Worm (Caenorhabditis elegans): ENCODE measurements around the gene cbd-1.

DNA sequence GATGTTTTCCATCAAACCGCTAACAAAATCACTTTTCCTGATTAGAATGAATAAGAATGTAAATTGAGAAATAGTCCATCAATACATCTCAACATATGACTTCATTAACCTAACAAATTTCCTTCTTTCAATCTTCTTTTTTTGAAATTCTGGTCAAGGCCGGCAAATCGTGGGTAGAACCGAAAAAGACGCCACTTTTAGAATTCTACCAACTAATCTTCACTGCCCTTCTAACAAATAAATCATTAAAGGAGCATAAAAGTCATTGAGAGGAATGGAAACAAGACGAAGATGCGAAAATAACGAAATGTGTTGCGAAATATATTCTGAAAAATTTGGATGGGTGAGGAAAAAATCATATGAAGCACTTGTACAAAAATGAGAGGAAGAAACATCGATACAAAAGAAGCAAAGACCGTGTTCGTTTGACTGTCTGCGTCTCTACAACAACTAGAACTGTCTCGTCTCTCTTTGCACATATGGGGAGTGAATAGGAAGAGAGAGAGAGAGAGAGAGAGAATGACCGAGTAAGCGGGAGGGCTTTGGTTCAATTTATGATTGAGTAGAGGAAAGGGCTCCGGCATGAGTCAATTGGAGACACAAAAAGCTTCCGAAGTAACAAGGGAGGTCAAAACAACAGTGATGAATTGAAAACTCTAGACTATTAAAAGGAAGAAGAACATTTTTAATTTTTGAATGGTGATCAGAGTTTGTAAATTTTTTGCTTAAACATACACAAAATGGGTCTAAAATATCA is 8.8 kb upstream of the cbd-1 start:
- TF ChIP-seq hlh-15 (tag; optimal IDR thresholded peaks at IDR 0.05): no peak
- no peak for TF ChIP-seq unc-55 (GFP tag; optimal IDR thresholded peaks at IDR 0.05)
- no peak for TF ChIP-seq odd-2 (tag; optimal IDR thresholded peaks at IDR 0.05)
- no peak for TF ChIP-seq ets-4 (tag; optimal IDR thresholded peaks at IDR 0.05)
- no peak for TF ChIP-seq rnt-1 (tag; optimal IDR thresholded peaks at IDR 0.05)
- TF ChIP-seq ama-1 (optimal IDR thresholded peaks at IDR 0.05): no peak
- TF ChIP-seq madf-2 (tag; optimal IDR thresholded peaks at IDR 0.05): no peak
- TF ChIP-seq ttx-3 (tag; optimal IDR thresholded peaks at IDR 0.05): no peak
